Worm (Caenorhabditis elegans): ENCODE data around the gene Y53F4B.43.

ce11 chrII:15014380-15014779 is 26.1 kb downstream of the Y53F4B.43 start, which contains the start of gene Y53F4B.51:
- TF ChIP-seq B0336.3 (GFP tag; IDR thresholded peaks at IDR 0.05), result no peak
- TF ChIP-seq nhr-27 (tag; optimal IDR thresholded peaks at IDR 0.05), result no peak
- TF ChIP-seq ztf-18 (tag; optimal IDR thresholded peaks at IDR 0.05), result no peak
- no peak for TF ChIP-seq ceh-40 (GFP tag; IDR thresholded peaks at IDR 0.05)
- TF ChIP-seq snpc-3.4 (tag; optimal IDR thresholded peaks at IDR 0.05), result no peak
- TF ChIP-seq nfya-1 (tag; optimal IDR thresholded peaks at IDR 0.05; ENCODE audit: borderline replicate concordance, insufficient read depth), result no peak

Measured in whole organism, young adult.